Worm (Caenorhabditis elegans): ENCODE results near the gene F58F9.1.

ce11 chrIV:6259732-6260131 is 10.1 kb downstream of the F58F9.1 start, which contains the start of gene nlp-16:
- TF ChIP-seq unc-62 (GFP tag; optimal IDR thresholded peaks at IDR 0.05) = no peak
- TF ChIP-seq unc-39 (tag; optimal IDR thresholded peaks at IDR 0.05) = no peak
- TF ChIP-seq nhr-28 (tag; optimal IDR thresholded peaks at IDR 0.05) = no peak
- TF ChIP-seq ceh-82 (tag; optimal IDR thresholded peaks at IDR 0.05) = no peak
- no peak for TF ChIP-seq nhr-11 (tag; optimal IDR thresholded peaks at IDR 0.05)
- TF ChIP-seq fos-1 (tag; optimal IDR thresholded peaks at IDR 0.05) = no peak
- TF ChIP-seq nhr-12 (tag; optimal IDR thresholded peaks at IDR 0.05) = no peak

All from whole organism, L3 larva.